Worm (Caenorhabditis elegans): ENCODE data around the gene F36A4.4.

DNA sequence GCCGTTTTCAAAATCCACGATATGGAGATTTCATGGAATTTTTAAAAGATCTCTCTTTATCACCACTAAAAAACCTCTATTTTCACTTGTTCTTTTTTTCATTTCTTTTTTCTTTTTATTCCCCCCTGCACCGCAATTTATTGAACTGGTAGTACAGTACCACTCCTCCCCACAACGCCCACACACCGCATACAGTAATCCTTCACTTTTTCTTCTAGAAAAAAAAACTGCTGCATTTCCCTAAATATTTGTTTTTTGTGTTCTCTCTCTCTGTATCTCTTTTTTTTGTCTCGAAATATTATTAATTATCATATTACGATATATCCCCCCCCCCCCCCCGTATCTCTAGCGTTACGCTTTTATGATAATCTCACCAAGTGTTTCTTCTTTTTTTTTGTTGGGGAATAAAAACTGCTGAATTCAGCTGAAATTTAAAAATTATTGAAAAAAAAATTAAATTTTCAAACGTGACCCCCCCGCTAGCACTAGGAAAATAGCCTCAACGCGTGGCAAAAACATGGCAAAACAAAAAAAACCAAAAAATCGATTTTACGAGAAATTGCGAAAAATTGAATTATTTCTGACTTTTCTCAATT is 49.5 kb downstream of the F36A4.4 start, which contains the start of gene Y24D9B.1:
- TF ChIP-seq dao-5 (tag; optimal IDR thresholded peaks at IDR 0.05) (no peak), him-1 (tag; optimal IDR thresholded peaks at IDR 0.05) (no peak), W03F9.2 (tag; optimal IDR thresholded peaks at IDR 0.05) (no peak)

Data from whole organism, L4/young adult.